Worm (Caenorhabditis elegans) whole organism, L4 larva: ENCODE results near the gene ZK1073.2.

Experiments used
- F10B5.3 ChIP-seq: sonication (generic microtip); optimal IDR thresholded peaks from 2 replicates; lab custom pipeline; 2016; ENCODE audit warnings: mild to moderate bottlenecking, missing genetic modification characterization, missing compliant biosample characterization
- F26F4.8 ChIP-seq: fragments of 200-800 bp; sonication (Bioruptor generic); conservative IDR thresholded peaks from 2 replicates; pipeline ENCODE4 v1.3.6; 2022; ENCODE audit warnings: missing genetic modification characterization, missing compliant biosample characterization
- F37D6.2 ChIP-seq: sonication (generic microtip); optimal IDR thresholded peaks from 2 replicates; lab custom pipeline; 2016; ENCODE audit warnings: mild to moderate bottlenecking, missing genetic modification characterization, missing compliant biosample characterization
- F44E2.7 ChIP-seq: fragments of 200-800 bp; sonication (Bioruptor generic); IDR thresholded peaks from 2 replicates; pipeline ENCODE4 v2.1.2; 2022; ENCODE audit warnings: missing genetic modification characterization, missing compliant biosample characterization
- T26A8.4 ChIP-seq: fragments of 200-800 bp; sonication (Bioruptor generic); IDR thresholded peaks from 2 replicates; pipeline ENCODE4 v1.3.6; 2022; ENCODE audit warnings: missing genetic modification characterization, missing compliant biosample characterization
- ZK546.5 ChIP-seq, 2 experiments: sonication (generic microtip); optimal IDR thresholded peaks; 2 replicates each; lab custom pipeline; 2017; ENCODE audit warnings: missing biosample characterization in 2 of 2, missing genetic modification characterization in 2 of 2
- aha-1 ChIP-seq: fragments of 150-350 bp; peaks from one replicate; lab custom pipeline; 2014; ENCODE audit warnings: missing biosample characterization, missing genetic modification characterization
- aly-2 ChIP-seq: sonication (generic microtip); optimal IDR thresholded peaks from 2 replicates; lab custom pipeline; 2018; ENCODE audit warnings: missing biosample characterization, missing genetic modification characterization
- arid-1 ChIP-seq: fragments of 200-800 bp; sonication (Bioruptor generic); conservative IDR thresholded peaks from 2 replicates; pipeline ENCODE4 v1.3.6; 2022; ENCODE audit warnings: missing genetic modification reagents, missing genetic modification characterization, missing compliant biosample characterization
- ceh-20 ChIP-seq: fragments of 200-800 bp; sonication (Bioruptor generic); IDR thresholded peaks from 2 replicates; pipeline ENCODE4 v1.3.6; 2022; ENCODE audit warnings: missing genetic modification reagents, missing genetic modification characterization, missing compliant biosample characterization
- ceh-82 ChIP-seq: sonication (generic microtip); optimal IDR thresholded peaks from 2 replicates; lab custom pipeline; 2017; ENCODE audit warnings: missing biosample characterization, missing genetic modification characterization
- cey-2 ChIP-seq: sonication (generic microtip); optimal IDR thresholded peaks from 3 replicates; lab custom pipeline; 2017; ENCODE audit warnings: missing genetic modification characterization, mild to moderate bottlenecking, missing compliant biosample characterization, antibody characterized with exemption, borderline replicate concordance; ENCODE audit not compliant: insufficient read depth
- ctbp-1 ChIP-seq: fragments of 200-800 bp; sonication (Bioruptor generic); IDR thresholded peaks from 2 replicates; pipeline ENCODE4 v1.3.6; 2022; ENCODE audit warnings: missing genetic modification reagents, missing genetic modification characterization, missing compliant biosample characterization
- dmd-6 ChIP-seq: fragments of 200-800 bp; sonication (Bioruptor generic); IDR thresholded peaks from 2 replicates; pipeline ENCODE4 v1.3.6; 2022; ENCODE audit warnings: missing genetic modification reagents, missing genetic modification characterization, missing compliant biosample characterization
- dmd-9 ChIP-seq: fragments of 200-800 bp; sonication (Bioruptor generic); IDR thresholded peaks from 2 replicates; pipeline ENCODE4 v1.3.6; 2022; ENCODE audit warnings: missing genetic modification reagents, missing genetic modification characterization, missing compliant biosample characterization
- dpl-1 ChIP-seq: fragments of 150-350 bp; optimal IDR thresholded peaks from 2 replicates; lab custom pipeline; 2014; ENCODE audit warnings: missing biosample characterization, missing genetic modification reagents, missing genetic modification characterization
- dve-1 ChIP-seq: sonication (generic microtip); optimal IDR thresholded peaks from 2 replicates; lab custom pipeline; 2017; ENCODE audit warnings: antibody characterized with exemption, mild to moderate bottlenecking, missing genetic modification characterization, missing compliant biosample characterization; ENCODE audit not compliant: insufficient read depth
- gei-8 ChIP-seq: fragments of 200-800 bp; sonication (Bioruptor generic); optimal IDR thresholded peaks from 2 replicates; lab custom pipeline; 2018; ENCODE audit warnings: mild to moderate bottlenecking, missing genetic modification characterization, missing compliant biosample characterization
- hif-1 ChIP-seq, 2 experiments: sonication (generic microtip); optimal IDR thresholded peaks; 2 replicates each; lab custom pipeline; 2016 to 2017; ENCODE audit warnings: missing compliant biosample characterization in 2 of 2, missing genetic modification characterization in 2 of 2, missing genetic modification reagents in 2 of 2, missing genotype in 2 of 2, mild to moderate bottlenecking in 1 of 2
- hlh-30 ChIP-seq: sonication (generic microtip); optimal IDR thresholded peaks from 2 replicates; lab custom pipeline; 2017; ENCODE audit warnings: antibody characterized with exemption, mild to moderate bottlenecking, missing genetic modification characterization, missing compliant biosample characterization; ENCODE audit not compliant: insufficient read depth
- hmg-1.1 ChIP-seq: fragments of 200-800 bp; sonication (Bioruptor generic); IDR thresholded peaks from 2 replicates; pipeline ENCODE4 v1.3.6; 2022; ENCODE audit warnings: missing genetic modification reagents, missing genetic modification characterization, missing compliant biosample characterization
- lim-7 ChIP-seq: fragments of 200-800 bp; sonication (Bioruptor generic); IDR thresholded peaks from 2 replicates; pipeline ENCODE4 v1.3.6; 2022; ENCODE audit warnings: missing genetic modification characterization, missing compliant biosample characterization
- lin-15B ChIP-seq: fragments of 150-350 bp; sonication (generic microtip); optimal IDR thresholded peaks from 3 replicates; lab custom pipeline; 2014; ENCODE audit warnings: missing biosample characterization, missing genetic modification characterization
- lin-38 ChIP-seq: fragments of 200-800 bp; sonication (Bioruptor generic); IDR thresholded peaks from 2 replicates; pipeline ENCODE4 v1.3.6; 2022; ENCODE audit warnings: missing genetic modification reagents, missing genetic modification characterization, missing compliant biosample characterization
- lin-39 ChIP-seq: fragments of 150-350 bp; optimal IDR thresholded peaks from 2 replicates; lab custom pipeline; 2014; ENCODE audit warnings: missing biosample characterization, missing genetic modification reagents, missing genetic modification characterization
- madf-5 ChIP-seq, 2 experiments: fragments of 200-800 bp; sonication (Bioruptor generic); IDR thresholded peaks; 2 replicates each; pipeline ENCODE4 v1.3.6; 2022; ENCODE audit warnings: missing compliant biosample characterization in 2 of 2, missing genetic modification characterization in 2 of 2
- mdt-29 ChIP-seq: fragments of 200-800 bp; sonication (Bioruptor generic); IDR thresholded peaks from 2 replicates; pipeline ENCODE4 v1.3.6; 2022; ENCODE audit warnings: missing genetic modification reagents, missing genetic modification characterization, missing compliant biosample characterization
- mep-1 ChIP-seq: fragments of 150-350 bp; sonication (generic microtip); optimal IDR thresholded peaks from 3 replicates; lab custom pipeline; 2014; ENCODE audit warnings: missing biosample characterization, missing genetic modification characterization
- mes-2 ChIP-seq: sonication (generic microtip); optimal IDR thresholded peaks from 2 replicates; lab custom pipeline; 2016; ENCODE audit warnings: missing genotype, mild to moderate bottlenecking, missing genetic modification characterization, missing compliant biosample characterization; ENCODE audit not compliant: poor library complexity, severe bottlenecking
- nhr-11 ChIP-seq: fragments of 150-350 bp; optimal IDR thresholded peaks from 2 replicates; lab custom pipeline; 2014; ENCODE audit warnings: missing biosample characterization, missing genetic modification characterization
- nhr-111 ChIP-seq: fragments of 200-800 bp; sonication (Bioruptor generic); optimal IDR thresholded peaks from 2 replicates; lab custom pipeline; 2018; ENCODE audit warnings: mild to moderate bottlenecking, missing genetic modification characterization, missing compliant biosample characterization
- nhr-25 ChIP-seq: sonication (generic microtip); optimal IDR thresholded peaks from 2 replicates; lab custom pipeline; 2017; ENCODE audit warnings: missing genetic modification characterization, mild to moderate bottlenecking, missing compliant biosample characterization, antibody characterized with exemption, moderate library complexity, borderline replicate concordance; ENCODE audit not compliant: insufficient read depth
- nhr-28 ChIP-seq: fragments of 150-350 bp; optimal IDR thresholded peaks from 2 replicates; lab custom pipeline; 2014; ENCODE audit warnings: missing biosample characterization, missing genetic modification characterization
- nhr-41 ChIP-seq: fragments of 200-800 bp; sonication (Bioruptor generic); IDR thresholded peaks from 2 replicates; pipeline ENCODE4 v1.3.6; 2022; ENCODE audit warnings: missing genetic modification reagents, missing genetic modification characterization, missing compliant biosample characterization
- nhr-76 ChIP-seq: fragments of 150-350 bp; optimal IDR thresholded peaks from 2 replicates; lab custom pipeline; 2014; ENCODE audit warnings: missing biosample characterization, missing genetic modification characterization
- nhr-77 ChIP-seq: fragments of 150-350 bp; optimal IDR thresholded peaks from 2 replicates; lab custom pipeline; 2014; ENCODE audit warnings: missing biosample characterization, missing genetic modification characterization
- pqm-1 ChIP-seq: sonication (generic microtip); optimal IDR thresholded peaks from 2 replicates; lab custom pipeline; 2017; ENCODE audit warnings: missing biosample characterization, missing genetic modification characterization
- set-16 ChIP-seq: fragments of 200-800 bp; sonication (Bioruptor generic); IDR thresholded peaks from 2 replicates; pipeline ENCODE4 v1.3.6; 2022; ENCODE audit warnings: missing genetic modification reagents, missing genetic modification characterization, missing compliant biosample characterization
- skn-1 ChIP-seq: fragments of 150-350 bp; optimal IDR thresholded peaks from 2 replicates; lab custom pipeline; 2014; ENCODE audit warnings: missing biosample characterization, missing genetic modification characterization
- snpc-4 ChIP-seq: fragments of 150-350 bp; optimal IDR thresholded peaks from 2 replicates; lab custom pipeline; 2014; ENCODE audit warnings: missing biosample characterization, missing genetic modification characterization
- tra-1 ChIP-seq: fragments of 200-800 bp; sonication (Bioruptor generic); IDR thresholded peaks from 2 replicates; pipeline ENCODE4 v1.3.6; 2022; ENCODE audit warnings: missing genetic modification reagents, missing genetic modification characterization, missing compliant biosample characterization
- vab-7 ChIP-seq: fragments of 200-800 bp; sonication (Bioruptor generic); IDR thresholded peaks from 2 replicates; pipeline ENCODE4 v1.3.6; 2022; ENCODE audit warnings: missing genetic modification reagents, missing genetic modification characterization, missing compliant biosample characterization
- zag-1 ChIP-seq: fragments of 150-350 bp; optimal IDR thresholded peaks from 2 replicates; lab custom pipeline; 2014; ENCODE audit warnings: missing biosample characterization, missing genetic modification characterization
- ztf-11 ChIP-seq: fragments of 150-350 bp; optimal IDR thresholded peaks from 2 replicates; lab custom pipeline; 2014; ENCODE audit warnings: missing biosample characterization, missing genetic modification characterization

The ZK1073.2 gene

ce11 chrX:16151302-16151701 lies 47.8 kb downstream of the ZK1073.2 start (continued):
- TF ChIP-seq hlh-30 (tag; lab: Kevin White, UChicago) (peak; percentile 9), dpl-1 (GFP tag; lab: Kevin White, UChicago) (no peak), gei-8 (GFP tag; lab: Kevin White, UChicago) (no peak), pqm-1 (no peak), ceh-20 (no peak), F10B5.3 (tag; lab: Kevin White, UChicago) (no peak), nhr-77 (tag; lab: Kevin White, UChicago) (no peak), lim-7 (GFP tag; lab: Robert Waterston, UW) (no peak)

- peak; percentile 59 for TF ChIP-seq aha-1 (tag; lab: Kevin White, UChicago)
- TF ChIP-seq nhr-28 (tag; lab: Kevin White, UChicago): peak; percentile 39
- TF ChIP-seq zag-1 (tag; lab: Kevin White, UChicago): no peak
- peak; percentile 50 for TF ChIP-seq pqm-1
- TF ChIP-seq, all 104 proteins: peak for 3
These were observed 50.2 kb downstream of the ZK1073.2 start for ce11 chrX:16153744-16154143.

DNA sequence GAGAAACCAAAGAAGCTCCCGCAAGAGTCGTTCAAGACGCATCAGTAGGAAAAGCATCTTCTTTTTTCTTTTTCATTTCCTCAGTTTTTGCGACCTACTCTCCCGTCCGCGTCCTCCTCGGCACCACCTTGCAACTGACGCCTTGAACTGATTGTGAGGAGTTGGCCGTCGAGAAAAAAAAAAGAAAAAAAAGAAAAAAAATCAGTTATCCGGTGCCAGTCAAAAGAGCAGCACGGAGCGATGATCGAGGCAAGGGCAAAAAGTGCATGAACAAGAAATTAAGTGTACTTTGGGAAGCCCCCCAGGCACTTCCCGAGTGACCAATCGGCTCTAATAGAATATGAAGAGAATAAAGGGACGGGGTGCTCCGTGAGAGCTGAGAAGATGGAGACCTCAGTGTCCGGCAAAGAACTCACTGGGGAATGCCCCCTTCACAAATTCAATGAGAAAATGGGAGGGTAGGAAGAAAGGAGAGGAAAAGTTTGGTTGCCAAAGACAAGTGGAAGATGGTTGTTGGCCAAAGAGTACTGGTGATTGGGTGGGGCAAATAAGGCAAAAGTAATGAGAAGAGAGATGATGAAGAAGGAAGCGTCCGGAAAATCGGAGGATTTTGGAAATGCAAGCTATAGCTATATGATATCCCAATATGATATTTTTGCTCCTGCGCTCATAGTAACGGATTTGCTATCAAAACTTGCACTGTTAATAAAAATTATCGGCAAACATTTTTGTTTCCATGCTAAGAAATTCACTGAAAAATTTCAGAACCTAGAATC lies 51.9 kb downstream of the ZK1073.2 start:
- TF ChIP-seq arid-1 (no peak), lin-15B (tag; lab: Kevin White, UChicago) (no peak), snpc-4 (no peak), zag-1 (tag; lab: Kevin White, UChicago) (no peak), tra-1 (GFP tag; lab: Robert Waterston, UW) (no peak), F37D6.2 (no peak), dve-1 (tag; lab: Kevin White, UChicago) (no peak), mes-2 (tag; lab: Kevin White, UChicago) (no peak), madf-5 (GFP tag; IDR thresholded peaks at IDR 0.05; lab: Robert Waterston, UW) (no peak), T26A8.4 (GFP tag; lab: Robert Waterston, UW) (no peak), lin-39 (no peak), ctbp-1 (GFP tag; lab: Robert Waterston, UW) (no peak), mdt-29 (no peak), nhr-41 (GFP tag; lab: Robert Waterston, UW) (no peak), dmd-9 (GFP tag; lab: Robert Waterston, UW) (no peak), cey-2 (tag; lab: Kevin White, UChicago) (no peak), ZK546.5 (tag; optimal IDR thresholded peaks at IDR 0.05; lab: Kevin White, UChicago) (no peak), ceh-82 (tag; lab: Kevin White, UChicago) (no peak), hmg-1.1 (GFP tag; lab: Robert Waterston, UW) (0 out of 2 replicates have a peak, but pooled peaks have one; percentile 32), hlh-30 (tag; lab: Kevin White, UChicago) (peak; percentile 7), ztf-11 (tag; lab: Kevin White, UChicago) (no peak), mep-1 (no peak), nhr-77 (tag; lab: Kevin White, UChicago) (no peak), F44E2.7 (no peak), F26F4.8 (GFP tag; lab: Robert Waterston, UW) (no peak), lin-38 (GFP tag; lab: Robert Waterston, UW) (no peak), ceh-20 (no peak; the same call in 1 of the 2 replicates), set-16 (peak; percentile 27), dmd-6 (GFP tag; lab: Robert Waterston, UW) (no peak), nhr-25 (tag; lab: Kevin White, UChicago) (no peak), hif-1 (tag; optimal IDR thresholded peaks at IDR 0.05; lab: Kevin White, UChicago) (peak in 1 of 2 experiments; percentile 50), nhr-11 (tag; lab: Kevin White, UChicago) (no peak), gei-8 (GFP tag; lab: Kevin White, UChicago) (no peak), skn-1 (tag; lab: Kevin White, UChicago) (no peak), F10B5.3 (tag; lab: Kevin White, UChicago) (no peak), aha-1 (tag; lab: Kevin White, UChicago) (peak; percentile 58), lim-7 (GFP tag; lab: Robert Waterston, UW) (0 out of 2 replicates have a peak, but pooled peaks have one; percentile 5), aly-2 (no peak), nhr-111 (no peak), nhr-76 (tag; lab: Kevin White, UChicago) (no peak), vab-7 (GFP tag; lab: Robert Waterston, UW) (no peak)
